Fruit fly (Drosophila melanogaster): ENCODE data around the gene CG17991.

- TF ChIP-seq CTCF (optimal IDR thresholded peaks at IDR 0.05) (no peak), CG8478 (optimal IDR thresholded peaks at IDR 0.05) (no peak)
Measured at dm6 chr3R:27218814-27219213, 22.3 kb upstream of the CG17991 start.

All from S2 (cell line).